Fruit fly (Drosophila melanogaster) S2 (cell line): Measurements from ENCODE around the gene CG4953.
A peak's percentile ranks its signal among the peaks of the same experiment; 100 is the strongest.

Experiments used
- CG8478 ChIP-seq: fragments of >200 bp; optimal IDR thresholded peaks from 2 replicates; lab custom pipeline; 2018
- CTCF ChIP-seq, 2 experiments: fragments of >200 bp; optimal IDR thresholded peaks; 2 replicates each; lab custom pipeline; 2018

Gene CG4953

dm6 chr2L:10305538-10306147 is 39.1 kb downstream of the CG4953 start:
- TF ChIP-seq CTCF (optimal IDR thresholded peaks at IDR 0.05; lab: Kevin White, UChicago): no peak
- TF ChIP-seq CG8478 (lab: Kevin White, UChicago): no peak

- TF ChIP-seq CTCF (optimal IDR thresholded peaks at IDR 0.05; lab: Kevin White, UChicago) (no peak), CG8478 (lab: Kevin White, UChicago) (no peak)
Measured at dm6 chr2L:10306518-10307260, 40.2 kb downstream of the CG4953 start, which contains the start of the genes CG5390 and CG4968. Gene CG5390 (minus strand): TSS chr2L:10306594. Gene CG4968 (plus strand): TSS chr2L:10306922.

dm6 chr2L:10310614-10311382 is 44.3 kb downstream of the CG4953 start, which contains the start of gene Cdk5alpha:
Gene Cdk5alpha (minus strand): TSS chr2L:10310956.
- TF ChIP-seq CG8478 (lab: Kevin White, UChicago): no peak
- no peak for TF ChIP-seq CTCF (optimal IDR thresholded peaks at IDR 0.05; lab: Kevin White, UChicago)

- peak in 1 of 2 experiments; percentile 6 for TF ChIP-seq CTCF (optimal IDR thresholded peaks at IDR 0.05; lab: Kevin White, UChicago)
- TF ChIP-seq CG8478 (lab: Kevin White, UChicago): no peak
Measured at dm6 chr2L:10311822-10312221, 45.3 kb downstream of the CG4953 start.

DNA sequence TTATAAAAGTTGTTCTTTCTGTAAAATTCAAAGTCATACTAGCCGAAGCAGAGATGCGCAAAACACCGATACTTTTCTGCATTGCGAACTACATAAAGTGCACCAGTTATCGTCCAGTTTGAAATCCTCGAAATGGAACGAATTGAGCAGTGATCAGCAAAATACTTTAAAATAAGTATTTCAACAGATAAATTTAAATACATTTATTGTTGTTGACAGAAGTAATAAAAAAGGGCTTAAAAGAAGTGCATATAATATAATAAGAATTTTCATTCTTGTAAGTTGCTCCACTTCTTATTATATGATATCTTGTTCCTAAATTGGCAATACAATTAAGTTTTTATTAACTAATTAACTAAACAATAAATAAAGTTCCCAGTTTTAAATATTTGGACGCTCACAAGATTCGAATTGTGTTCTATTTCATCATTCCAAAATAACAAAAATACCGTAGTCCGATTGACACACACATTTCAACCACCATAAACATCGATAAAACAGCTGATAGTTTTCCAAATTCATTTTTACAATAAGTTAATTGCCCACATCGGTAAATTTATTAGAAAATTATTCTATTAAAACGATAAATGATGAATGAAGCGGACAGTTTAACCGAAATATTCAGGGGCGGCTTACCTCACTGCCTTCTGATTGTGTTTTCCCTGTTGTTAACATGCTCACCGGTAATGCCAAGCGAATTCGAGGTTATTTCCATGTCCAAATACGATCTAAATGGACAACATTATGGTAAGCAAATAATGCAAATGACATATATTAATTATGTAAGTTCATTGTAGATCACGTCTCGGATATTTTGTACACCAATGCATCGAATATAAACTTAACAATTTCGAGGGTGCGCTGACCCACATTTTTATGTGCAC is 48.1 kb downstream of the CG4953 start, which contains the start of the genes Usp14 and CG4972:
Gene Usp14 (minus strand): TSS at position 70 of the 884 bp plus-strand sequence.
Gene CG4972 (plus strand): TSS at position 466 of the 884 bp plus-strand sequence.
- TF ChIP-seq CG8478 (lab: Kevin White, UChicago) (no peak), CTCF (optimal IDR thresholded peaks at IDR 0.05; lab: Kevin White, UChicago) (no peak)

DNA sequence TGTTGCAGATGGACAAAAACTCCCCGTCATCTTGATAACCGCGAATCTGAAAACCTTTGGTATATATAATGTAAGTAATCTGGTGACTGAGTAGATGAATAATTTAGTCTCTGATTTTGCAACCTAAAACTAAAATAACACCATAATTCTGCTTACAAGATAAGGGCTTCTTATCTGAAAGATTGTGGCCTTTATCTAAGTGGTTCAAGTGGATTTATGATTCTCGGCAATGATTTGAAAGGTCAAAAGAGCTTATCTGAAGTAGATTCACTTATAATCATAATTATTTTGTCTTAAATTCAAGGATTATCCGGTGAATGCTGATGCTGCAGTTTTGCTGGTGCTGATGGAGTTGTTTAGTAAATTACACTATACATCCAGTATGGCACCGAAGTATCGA is 49.4 kb downstream of the CG4953 start:
- TF ChIP-seq CTCF (optimal IDR thresholded peaks at IDR 0.05; lab: Kevin White, UChicago) (no peak), CG8478 (lab: Kevin White, UChicago) (no peak)
